Fruit fly (Drosophila melanogaster) whole organism, embryonic: Measurements from ENCODE around the gene CG11672.

ENCODE experiments used
- Atf3 ChIP-seq: fragments of 200-800 bp; sonication (Bioruptor generic); optimal IDR thresholded peaks from 3 replicates; lab custom pipeline; 2016; ENCODE audit warnings: missing biosample characterization, missing genetic modification characterization
- Awh ChIP-seq: fragments of 200-800 bp; sonication (Bioruptor generic); IDR thresholded peaks from 2 replicates; pipeline ENCODE4, ENCODE4 v1.3.6; 2022; ENCODE audit warnings: missing biosample characterization, missing genetic modification characterization
- B-H2 ChIP-seq: fragments of 200-800 bp; sonication (Bioruptor generic); optimal IDR thresholded peaks from 2 replicates; lab custom pipeline; 2018; ENCODE audit warnings: missing biosample characterization, mild to moderate bottlenecking, missing genetic modification characterization
- Blimp-1 ChIP-seq: fragments of 200-800 bp; sonication (Bioruptor generic); optimal IDR thresholded peaks from 3 replicates; lab custom pipeline; 2018; ENCODE audit warnings: missing biosample characterization, missing genetic modification characterization, mild to moderate bottlenecking, moderate library complexity, missing genetic modification reagents
- CG12769 ChIP-seq: fragments of 200-800 bp; sonication (Bioruptor generic); optimal IDR thresholded peaks from 2 replicates; lab custom pipeline; 2019; ENCODE audit warnings: missing biosample characterization, mild to moderate bottlenecking, missing genetic modification characterization, moderate library complexity
- CG13775 ChIP-seq: fragments of 200-800 bp; sonication (Bioruptor generic); optimal IDR thresholded peaks from 3 replicates; lab custom pipeline; 2017; ENCODE audit warnings: missing biosample characterization, mild to moderate bottlenecking, missing genetic modification characterization
- CG14710 ChIP-seq: fragments of 200-800 bp; sonication (Bioruptor generic); optimal IDR thresholded peaks from 3 replicates; lab custom pipeline; 2019; ENCODE audit warnings: missing biosample characterization, mild to moderate bottlenecking, missing genetic modification characterization, moderate library complexity
- CG15696 ChIP-seq: fragments of 200-800 bp; sonication (Bioruptor generic); optimal IDR thresholded peaks from 2 replicates; lab custom pipeline; 2019; ENCODE audit warnings: missing biosample characterization, mild to moderate bottlenecking, missing genetic modification characterization, moderate library complexity
- CG17186 ChIP-seq: fragments of 200-800 bp; sonication (Bioruptor generic); optimal IDR thresholded peaks from 3 replicates; lab custom pipeline; 2017; ENCODE audit warnings: missing biosample characterization, missing genetic modification reagents, missing genetic modification characterization
- CG17361 ChIP-seq: fragments of 200-800 bp; sonication (Bioruptor generic); IDR thresholded peaks from 3 replicates; pipeline ENCODE4 v1.3.6; 2022; ENCODE audit warnings: missing biosample characterization, missing genetic modification characterization
- CG17912 ChIP-seq: fragments of 200-800 bp; sonication (Bioruptor generic); optimal IDR thresholded peaks from 2 replicates; lab custom pipeline; 2018; ENCODE audit warnings: missing biosample characterization, mild to moderate bottlenecking, missing genetic modification characterization
- CG18476 ChIP-seq: fragments of 200-800 bp; sonication (Bioruptor generic); optimal IDR thresholded peaks from 2 replicates; lab custom pipeline; 2016; ENCODE audit warnings: missing biosample characterization, mild to moderate bottlenecking, missing genetic modification characterization
- CG2889 ChIP-seq: fragments of 200-800 bp; sonication (Bioruptor generic); IDR thresholded peaks from 3 replicates; pipeline ENCODE4 v1.3.6; 2022; ENCODE audit warnings: missing biosample characterization, missing genetic modification characterization
- CG30020 ChIP-seq: fragments of 200-800 bp; optimal IDR thresholded peaks from 2 replicates; lab custom pipeline; 2019; ENCODE audit warnings: missing biosample characterization, mild to moderate bottlenecking, missing genetic modification characterization, moderate library complexity
- CG30431 ChIP-seq: fragments of 200-800 bp; sonication (Bioruptor generic); optimal IDR thresholded peaks from 2 replicates; lab custom pipeline; 2017; ENCODE audit warnings: missing biosample characterization, missing genetic modification characterization
- CG32532 ChIP-seq: fragments of 200-800 bp; sonication (Bioruptor generic); IDR thresholded peaks from 2 replicates; pipeline ENCODE4 v1.3.6; 2022; ENCODE audit warnings: missing biosample characterization, missing genetic modification characterization
- CG32767 ChIP-seq: fragments of 200-800 bp; sonication (Bioruptor generic); IDR thresholded peaks from 2 replicates; pipeline ENCODE4 v1.3.6; 2022; ENCODE audit warnings: missing biosample characterization, missing genetic modification characterization
- CG32772 ChIP-seq: fragments of 200-800 bp; sonication (Bioruptor generic); IDR thresholded peaks from 2 replicates; pipeline ENCODE4 v1.3.6; 2022; ENCODE audit warnings: missing biosample characterization, missing genetic modification characterization
- CG4404 ChIP-seq: fragments of 200-800 bp; sonication (Bioruptor generic); IDR thresholded peaks from 2 replicates; pipeline ENCODE4 v1.3.6; 2022; ENCODE audit warnings: missing biosample characterization, missing genetic modification characterization
- CG4617 ChIP-seq: fragments of 200-800 bp; sonication (Bioruptor generic); optimal IDR thresholded peaks from 3 replicates; lab custom pipeline; 2016; ENCODE audit warnings: missing biosample characterization, missing genetic modification characterization, borderline replicate concordance
- CG6689 ChIP-seq: fragments of 200-800 bp; sonication (Bioruptor generic); IDR thresholded peaks from 2 replicates; pipeline ENCODE4 v1.3.6; 2022; ENCODE audit warnings: missing biosample characterization, missing genetic modification characterization
- Dip3 ChIP-seq: fragments of 200-800 bp; sonication (Bioruptor generic); optimal IDR thresholded peaks from 3 replicates; lab custom pipeline; 2016; ENCODE audit warnings: missing biosample characterization, missing genetic modification characterization
- Eip74EF ChIP-seq, 2 experiments: fragments of 200-800 bp in 1 of 2; fragments of >200 bp in 1 of 2; sonication (Bioruptor generic) in 1 of 2; optimal IDR thresholded peaks; 2 replicates each; lab custom pipeline; 2017 to 2019; ENCODE audit warnings: missing biosample characterization in 2 of 2, missing genetic modification characterization in 2 of 2, mild to moderate bottlenecking in 1 of 2, moderate library complexity in 1 of 2
- Max ChIP-seq: fragments of 200-800 bp; sonication (Bioruptor generic); optimal IDR thresholded peaks from 2 replicates; lab custom pipeline; 2016; ENCODE audit warnings: missing biosample characterization, mild to moderate bottlenecking, missing genetic modification characterization
- Poxn ChIP-seq: fragments of 200-800 bp; sonication (Bioruptor generic); IDR thresholded peaks from 2 replicates; pipeline ENCODE4 v1.3.6; 2022; ENCODE audit warnings: missing biosample characterization, missing genetic modification characterization
- Sry-β ChIP-seq: fragments of 200-800 bp; sonication (Bioruptor generic); optimal IDR thresholded peaks from 2 replicates; lab custom pipeline; 2018; ENCODE audit warnings: missing biosample characterization, mild to moderate bottlenecking, missing genetic modification characterization, moderate library complexity
- Xbp1 ChIP-seq: fragments of 200-800 bp; sonication (Bioruptor generic); optimal IDR thresholded peaks from 3 replicates; lab custom pipeline; 2016; ENCODE audit warnings: missing biosample characterization, mild to moderate bottlenecking, missing genetic modification characterization
- ab ChIP-seq: fragments of 200-800 bp; sonication (Bioruptor generic); optimal IDR thresholded peaks from 2 replicates; lab custom pipeline; 2016; ENCODE audit warnings: missing biosample characterization, missing genetic modification characterization
- amos ChIP-seq: fragments of 200-800 bp; sonication (Bioruptor generic); IDR thresholded peaks from 2 replicates; pipeline ENCODE4 v1.3.6; 2022; ENCODE audit warnings: missing biosample characterization, missing genetic modification characterization; ENCODE audit not compliant: partially characterized antibody
- bbx ChIP-seq: fragments of 200-800 bp; sonication (Bioruptor generic); IDR thresholded peaks from 2 replicates; pipeline ENCODE4 v1.3.6; 2022; ENCODE audit warnings: missing biosample characterization, missing genetic modification characterization; ENCODE audit not compliant: partially characterized antibody
- cato ChIP-seq: fragments of 200-800 bp; sonication (Bioruptor generic); optimal IDR thresholded peaks from 2 replicates; lab custom pipeline; 2016; ENCODE audit warnings: missing biosample characterization, missing genetic modification characterization, borderline replicate concordance
- crol ChIP-seq: fragments of 200-800 bp; sonication (Bioruptor generic); IDR thresholded peaks from 2 replicates; pipeline ENCODE4 v1.3.6; 2022; ENCODE audit warnings: missing biosample characterization, missing genetic modification characterization
- dati ChIP-seq: fragments of 200-800 bp; sonication (Bioruptor generic); IDR thresholded peaks from 2 replicates; pipeline ENCODE4 v1.3.6; 2022; ENCODE audit warnings: missing biosample characterization, missing genetic modification characterization
- dimm ChIP-seq: fragments of 200-800 bp; sonication (Bioruptor generic); IDR thresholded peaks from 2 replicates; pipeline ENCODE4 v1.3.6; 2022; ENCODE audit warnings: missing biosample characterization, missing genetic modification characterization
- dmrt11E ChIP-seq: fragments of 200-800 bp; sonication (Bioruptor generic); optimal IDR thresholded peaks from 3 replicates; lab custom pipeline; 2018; ENCODE audit warnings: missing biosample characterization, mild to moderate bottlenecking, missing genetic modification characterization, moderate library complexity
- en ChIP-seq: fragments of 200-800 bp; sonication (Bioruptor generic); optimal IDR thresholded peaks from 2 replicates; lab custom pipeline; 2016; ENCODE audit warnings: missing biosample characterization, missing genetic modification characterization
- fd64A ChIP-seq: fragments of 200-800 bp; sonication (Bioruptor generic); optimal IDR thresholded peaks from 3 replicates; lab custom pipeline; 2018; ENCODE audit warnings: missing biosample characterization, mild to moderate bottlenecking, missing genetic modification characterization
- fu2 ChIP-seq: fragments of 200-800 bp; sonication (Bioruptor generic); optimal IDR thresholded peaks from 2 replicates; lab custom pipeline; 2016; ENCODE audit warnings: missing biosample characterization, missing genetic modification characterization
- gcm2 ChIP-seq: fragments of 200-800 bp; sonication (Bioruptor generic); optimal IDR thresholded peaks from 2 replicates; lab custom pipeline; 2016; ENCODE audit warnings: missing biosample characterization, missing genetic modification characterization
- insv ChIP-seq, 2 experiments: fragments of 200-800 bp; sonication (Bioruptor generic); optimal IDR thresholded peaks; 3 replicates each; lab custom pipeline; 2016 to 2018; ENCODE audit warnings: missing biosample characterization in 2 of 2, missing genetic modification characterization in 2 of 2
- jing ChIP-seq: fragments of 200-800 bp; sonication (Bioruptor generic); optimal IDR thresholded peaks from 2 replicates; lab custom pipeline; 2018; ENCODE audit warnings: missing biosample characterization, mild to moderate bottlenecking, missing genetic modification characterization
- klu ChIP-seq: fragments of 200-800 bp; sonication (Bioruptor generic); IDR thresholded peaks from 2 replicates; pipeline ENCODE4 v1.3.6; 2022; ENCODE audit warnings: missing biosample characterization, missing genetic modification characterization
- knrl ChIP-seq: fragments of 200-800 bp; sonication (Bioruptor generic); IDR thresholded peaks from 3 replicates; pipeline ENCODE4 v1.3.6; 2022; ENCODE audit warnings: missing biosample characterization, missing genetic modification characterization; ENCODE audit not compliant: partially characterized antibody
- odd ChIP-seq: fragments of 200-800 bp; sonication (Bioruptor generic); optimal IDR thresholded peaks from 2 replicates; lab custom pipeline; 2017; ENCODE audit warnings: missing biosample characterization, mild to moderate bottlenecking, missing genetic modification characterization
- pan ChIP-seq, 4 experiments: fragments of >200 bp in 3 of 4; fragments of 200-800 bp in 1 of 4; sonication (Bioruptor generic) in 1 of 4; optimal IDR thresholded peaks in 3 of 4; IDR thresholded peaks in 1 of 4; 2 replicates each; pipeline versions ENCODE4 v1.3.6 to Lab custom; 2017 to 2022; ENCODE audit warnings: missing biosample characterization in 2 of 4, missing genetic modification characterization in 2 of 4, mixed read lengths in 1 of 4
- pzg ChIP-seq: fragments of 200-800 bp; sonication (Bioruptor generic); optimal IDR thresholded peaks from 3 replicates; lab custom pipeline; 2018; ENCODE audit warnings: missing biosample characterization, mild to moderate bottlenecking, missing genetic modification characterization, moderate library complexity
- sna ChIP-seq: fragments of 200-800 bp; sonication (Bioruptor generic); IDR thresholded peaks from 2 replicates; pipeline ENCODE4 v1.3.6; 2022; ENCODE audit warnings: missing biosample characterization, missing genetic modification characterization; ENCODE audit not compliant: partially characterized antibody
- trh ChIP-seq: fragments of 200-800 bp; sonication (Bioruptor generic); optimal IDR thresholded peaks from 2 replicates; lab custom pipeline; 2016; ENCODE audit warnings: missing biosample characterization, missing genetic modification characterization
- vfl ChIP-seq: fragments of 200-800 bp; sonication (Bioruptor generic); optimal IDR thresholded peaks from 2 replicates; lab custom pipeline; 2016; ENCODE audit warnings: missing biosample characterization, missing genetic modification characterization
- wdn ChIP-seq: fragments of 200-800 bp; sonication (Bioruptor generic); IDR thresholded peaks from 2 replicates; pipeline ENCODE4 v1.3.6; 2022; ENCODE audit warnings: missing biosample characterization, missing genetic modification characterization
- yki ChIP-seq: fragments of >200 bp; optimal IDR thresholded peaks from 3 replicates; lab custom pipeline; 2018

Gene CG11672

dm6 chr3R:8303848-8304247 is 13.5 kb upstream of the CG11672 start, which contains the start of gene nac (continued):
- TF ChIP-seq CG14710 (tag; lab: Kevin White, UChicago) (no peak), B-H2 (GFP tag; lab: Kevin White, UChicago) (no peak), gcm2 (GFP tag; lab: Kevin White, UChicago) (no peak), Dip3 (GFP tag; lab: Kevin White, UChicago) (no peak), CG15696 (tag; lab: Kevin White, UChicago) (no peak), fu2 (GFP tag; lab: Kevin White, UChicago) (no peak), CG4404 (GFP tag; lab: Robert Waterston, UW) (no peak), CG12769 (tag; lab: Kevin White, UChicago) (no peak), klu (no peak), CG18476 (GFP tag; lab: Kevin White, UChicago) (peak; percentile 100), en (GFP tag; lab: Kevin White, UChicago) (no peak), CG13775 (GFP tag; lab: Kevin White, UChicago) (no peak), CG17186 (no peak), dimm (GFP tag; lab: Robert Waterston, UW) (no peak), CG6689 (GFP tag; lab: Robert Waterston, UW) (no peak), dmrt11E (tag; lab: Kevin White, UChicago) (no peak), Xbp1 (GFP tag; lab: Kevin White, UChicago) (peak; percentile 28), wdn (GFP tag; lab: Robert Waterston, UW) (no peak), odd (no peak), cato (no peak), amos (GFP tag; lab: Robert Waterston, UW) (no peak; the same call in 1 of the 2 replicates), yki (no peak), CG30431 (GFP tag; lab: Kevin White, UChicago) (no peak), crol (GFP tag; lab: Robert Waterston, UW) (no peak), Blimp-1 (no peak), CG32772 (no peak), pzg (GFP tag; lab: Kevin White, UChicago) (peak; percentile 9), Eip74EF (GFP tag; optimal IDR thresholded peaks at IDR 0.05; lab: Kevin White, UChicago) (no peak), fd64A (GFP tag; lab: Kevin White, UChicago) (no peak), Awh (GFP tag; lab: Robert Waterston, UW) (no peak), knrl (GFP tag; lab: Robert Waterston, UW) (no peak), CG32532 (GFP tag; lab: Robert Waterston, UW) (peak; percentile 33; the same call in 1 of the 2 replicates), CG4617 (no peak), Max (GFP tag; lab: Kevin White, UChicago) (no peak), jing (GFP tag; lab: Kevin White, UChicago) (no peak), CG17361 (GFP tag; lab: Robert Waterston, UW) (no peak), trh (GFP tag; lab: Kevin White, UChicago) (no peak), insv (GFP tag; optimal IDR thresholded peaks at IDR 0.05; lab: Kevin White, UChicago) (no peak), bbx (GFP tag; lab: Robert Waterston, UW) (no peak), vfl (GFP tag; lab: Kevin White, UChicago) (no peak), Poxn (GFP tag; lab: Robert Waterston, UW) (no peak), sna (GFP tag; lab: Robert Waterston, UW) (0 out of 2 replicates have a peak, but pooled peaks have one; percentile 16), CG17912 (no peak), CG32767 (GFP tag; lab: Robert Waterston, UW) (no peak), ab (GFP tag; lab: Kevin White, UChicago) (no peak), CG2889 (GFP tag; lab: Robert Waterston, UW) (no peak), dati (GFP tag; lab: Robert Waterston, UW) (no peak), Sry-β (GFP tag; lab: Kevin White, UChicago) (no peak), pan (optimal IDR thresholded peaks at IDR 0.05; lab: Kevin White, UChicago) (no peak), pan (GFP tag; optimal IDR thresholded peaks at IDR 0.05 in 1 of 2, IDR thresholded peaks at IDR 0.05 in 1 of 2) (no peak), CG30020 (tag; lab: Kevin White, UChicago) (no peak), Atf3 (GFP tag; lab: Kevin White, UChicago) (no peak)
